Fruit fly (Drosophila melanogaster) whole organism, embryonic: ENCODE data around the gene Bx.

Experiments used
- Aef1 ChIP-seq: fragments of 200-800 bp; sonication (Bioruptor generic); IDR thresholded peaks from 3 replicates; pipeline ENCODE4 v1.3.6; 2022; ENCODE audit warnings: missing biosample characterization, missing genetic modification characterization
- Bgb ChIP-seq: fragments of 200-800 bp; sonication (Bioruptor generic); IDR thresholded peaks from 2 replicates; pipeline ENCODE4 v1.3.6; 2022; ENCODE audit warnings: missing biosample characterization, missing genetic modification characterization; ENCODE audit not compliant: partially characterized antibody
- CG12236 ChIP-seq: fragments of 200-800 bp; sonication (Bioruptor generic); optimal IDR thresholded peaks from 2 replicates; lab custom pipeline; 2016; ENCODE audit warnings: missing biosample characterization, missing genetic modification characterization
- CG12659 ChIP-seq: fragments of 200-800 bp; sonication (Bioruptor generic); optimal IDR thresholded peaks from 3 replicates; lab custom pipeline; 2017; ENCODE audit warnings: mild to moderate bottlenecking, missing biosample characterization, missing genetic modification reagents, missing genetic modification characterization
- CG13894 ChIP-seq: fragments of 200-800 bp; sonication (Bioruptor generic); optimal IDR thresholded peaks from 3 replicates; lab custom pipeline; 2018; ENCODE audit warnings: missing biosample characterization, mild to moderate bottlenecking, missing genetic modification characterization, moderate library complexity
- CG1602 ChIP-seq: fragments of 200-800 bp; sonication (Bioruptor generic); optimal IDR thresholded peaks from 3 replicates; lab custom pipeline; 2016; ENCODE audit warnings: missing biosample characterization, missing genetic modification characterization
- CG17359 ChIP-seq: fragments of 200-800 bp; sonication (Bioruptor generic); optimal IDR thresholded peaks from 3 replicates; lab custom pipeline; 2018; ENCODE audit warnings: missing biosample characterization, mild to moderate bottlenecking, missing genetic modification characterization, moderate library complexity
- CG1832 ChIP-seq: fragments of 200-800 bp; sonication (Bioruptor generic); optimal IDR thresholded peaks from 2 replicates; lab custom pipeline; 2017; ENCODE audit warnings: missing biosample characterization, mild to moderate bottlenecking, missing genetic modification characterization, inconsistent platforms
- CG2712 ChIP-seq: fragments of 200-800 bp; optimal IDR thresholded peaks from 3 replicates; lab custom pipeline; 2019; ENCODE audit warnings: missing biosample characterization, mild to moderate bottlenecking, missing genetic modification characterization, moderate library complexity
- CG30020 ChIP-seq: fragments of 200-800 bp; optimal IDR thresholded peaks from 2 replicates; lab custom pipeline; 2019; ENCODE audit warnings: missing biosample characterization, mild to moderate bottlenecking, missing genetic modification characterization, moderate library complexity
- CG31224 ChIP-seq: fragments of 200-800 bp; sonication (Bioruptor generic); IDR thresholded peaks from 2 replicates; pipeline ENCODE4 v1.3.6; 2022; ENCODE audit warnings: missing biosample characterization, missing genetic modification characterization
- CG31441 ChIP-seq: fragments of 200-800 bp; sonication (Bioruptor generic); IDR thresholded peaks from 2 replicates; pipeline ENCODE4 v1.3.6; 2022; ENCODE audit warnings: missing biosample characterization, missing genetic modification characterization
- CG33213 ChIP-seq: fragments of 200-800 bp; sonication (Bioruptor generic); optimal IDR thresholded peaks from 3 replicates; lab custom pipeline; 2016; ENCODE audit warnings: missing biosample characterization, missing genetic modification characterization
- CG6765 ChIP-seq: fragments of 200-800 bp; sonication (Bioruptor generic); optimal IDR thresholded peaks from 3 replicates; lab custom pipeline; 2017; ENCODE audit warnings: missing biosample characterization, mild to moderate bottlenecking, missing genetic modification characterization
- CG7271 ChIP-seq: fragments of 200-800 bp; sonication (Bioruptor generic); optimal IDR thresholded peaks from 2 replicates; lab custom pipeline; 2018; ENCODE audit warnings: missing biosample characterization, mild to moderate bottlenecking, missing genetic modification characterization, moderate library complexity
- CG7556 ChIP-seq: fragments of 200-800 bp; sonication (Bioruptor generic); optimal IDR thresholded peaks from 2 replicates; lab custom pipeline; 2017; ENCODE audit warnings: missing biosample characterization, mild to moderate bottlenecking, missing genetic modification characterization
- CG7786 ChIP-seq: fragments of 200-800 bp; sonication (Bioruptor generic); optimal IDR thresholded peaks from 2 replicates; lab custom pipeline; 2016; ENCODE audit warnings: missing biosample characterization, missing genetic modification characterization
- CG8478 ChIP-seq: fragments of >200 bp; optimal IDR thresholded peaks from 2 replicates; lab custom pipeline; 2018
- CG8765 ChIP-seq: fragments of 200-800 bp; sonication (Bioruptor generic); IDR thresholded peaks from 2 replicates; pipeline ENCODE4 v1.3.6; 2022; ENCODE audit warnings: missing biosample characterization, missing genetic modification characterization
- CG9797 ChIP-seq: fragments of 200-800 bp; sonication (Bioruptor generic); optimal IDR thresholded peaks from 3 replicates; lab custom pipeline; 2018; ENCODE audit warnings: missing biosample characterization, mild to moderate bottlenecking, missing genetic modification characterization
- CTCF ChIP-seq: fragments of 200-800 bp; sonication (Bioruptor generic); optimal IDR thresholded peaks from 2 replicates; lab custom pipeline; 2017; ENCODE audit warnings: missing biosample characterization, mild to moderate bottlenecking, missing genetic modification characterization, moderate library complexity
- Doc3 ChIP-seq: fragments of 200-800 bp; sonication (Bioruptor generic); IDR thresholded peaks from 3 replicates; pipeline ENCODE4 v1.3.6; 2022; ENCODE audit warnings: missing biosample characterization, missing genetic modification characterization; ENCODE audit not compliant: partially characterized antibody
- Elba2 ChIP-seq: fragments of 200-800 bp; sonication (Bioruptor generic); optimal IDR thresholded peaks from 3 replicates; lab custom pipeline; 2016; ENCODE audit warnings: missing biosample characterization, missing genetic modification characterization
- Fer2 ChIP-seq: fragments of 200-800 bp; sonication (Bioruptor generic); optimal IDR thresholded peaks from 2 replicates; lab custom pipeline; 2018; ENCODE audit warnings: missing biosample characterization, mild to moderate bottlenecking, missing genetic modification characterization, moderate library complexity
- Hr3 ChIP-seq: fragments of 200-800 bp; sonication (Bioruptor generic); optimal IDR thresholded peaks from 3 replicates; lab custom pipeline; 2016; ENCODE audit warnings: missing biosample characterization, missing genetic modification characterization
- MBD-R2 ChIP-seq: fragments of 200-800 bp; sonication (Bioruptor generic); IDR thresholded peaks from 2 replicates; pipeline ENCODE4 v1.3.6; 2022; ENCODE audit warnings: missing biosample characterization, missing genetic modification characterization
- Max ChIP-seq: fragments of 200-800 bp; sonication (Bioruptor generic); optimal IDR thresholded peaks from 2 replicates; lab custom pipeline; 2016; ENCODE audit warnings: missing biosample characterization, mild to moderate bottlenecking, missing genetic modification characterization
- Neu2 ChIP-seq: fragments of 200-800 bp; sonication (Bioruptor generic); optimal IDR thresholded peaks from 3 replicates; lab custom pipeline; 2016; ENCODE audit warnings: missing biosample characterization, missing genetic modification characterization, borderline replicate concordance
- Scr ChIP-seq: fragments of 200-800 bp; sonication (Bioruptor generic); IDR thresholded peaks from 2 replicates; pipeline ENCODE4 v1.3.6; 2022; ENCODE audit warnings: missing biosample characterization, missing genetic modification characterization; ENCODE audit not compliant: partially characterized antibody
- Sin3A ChIP-seq: fragments of >200 bp; optimal IDR thresholded peaks from 2 replicates; lab custom pipeline; 2018
- ab ChIP-seq: fragments of 200-800 bp; sonication (Bioruptor generic); optimal IDR thresholded peaks from 2 replicates; lab custom pipeline; 2016; ENCODE audit warnings: missing biosample characterization, missing genetic modification characterization
- ap ChIP-seq: fragments of 200-800 bp; sonication (Bioruptor generic); IDR thresholded peaks from 2 replicates; pipeline ENCODE4 v1.3.6; 2022; ENCODE audit warnings: missing biosample characterization, missing genetic modification characterization
- ara ChIP-seq: fragments of 200-800 bp; sonication (Bioruptor generic); IDR thresholded peaks from 2 replicates; pipeline ENCODE4 v1.3.6; 2022; ENCODE audit warnings: missing biosample characterization, missing genetic modification characterization
- br ChIP-seq: fragments of >200 bp; optimal IDR thresholded peaks from 2 replicates; lab custom pipeline; 2017
- bsh ChIP-seq, 2 experiments: fragments of 200-800 bp; sonication (Bioruptor generic); optimal IDR thresholded peaks; 2 replicates each; lab custom pipeline; 2017 to 2018; ENCODE audit warnings: mild to moderate bottlenecking in 2 of 2, missing biosample characterization in 2 of 2, missing genetic modification characterization in 2 of 2, moderate library complexity in 1 of 2
- chif ChIP-seq, 2 experiments: fragments of 200-800 bp; sonication (Bioruptor generic); optimal IDR thresholded peaks; 3 replicates each; lab custom pipeline; 2016; ENCODE audit warnings: missing biosample characterization in 2 of 2, missing genetic modification characterization in 2 of 2
- dan ChIP-seq: fragments of 200-800 bp; sonication (Bioruptor generic); IDR thresholded peaks from 2 replicates; pipeline ENCODE4 v1.3.6; 2022; ENCODE audit warnings: missing biosample characterization, missing genetic modification characterization
- danr ChIP-seq: fragments of 200-800 bp; sonication (Bioruptor generic); IDR thresholded peaks from 2 replicates; pipeline ENCODE4 v1.3.6; 2022; ENCODE audit warnings: missing biosample characterization, missing genetic modification characterization
- esg ChIP-seq: fragments of 200-800 bp; sonication (Bioruptor generic); conservative IDR thresholded peaks from 2 replicates; pipeline ENCODE4 v1.3.6; 2022; ENCODE audit warnings: missing biosample characterization, missing genetic modification characterization
- fu2 ChIP-seq: fragments of 200-800 bp; sonication (Bioruptor generic); optimal IDR thresholded peaks from 2 replicates; lab custom pipeline; 2016; ENCODE audit warnings: missing biosample characterization, missing genetic modification characterization
- gcm2 ChIP-seq: fragments of 200-800 bp; sonication (Bioruptor generic); optimal IDR thresholded peaks from 2 replicates; lab custom pipeline; 2016; ENCODE audit warnings: missing biosample characterization, missing genetic modification characterization
- grau ChIP-seq: fragments of 200-800 bp; optimal IDR thresholded peaks from 3 replicates; lab custom pipeline; 2019; ENCODE audit warnings: missing biosample characterization, mild to moderate bottlenecking, missing genetic modification characterization, moderate library complexity
- lilli ChIP-seq: fragments of 200-800 bp; sonication (Bioruptor generic); optimal IDR thresholded peaks from 3 replicates; lab custom pipeline; 2016; ENCODE audit warnings: missing biosample characterization, missing genetic modification characterization
- onecut ChIP-seq: fragments of 200-800 bp; sonication (Bioruptor generic); IDR thresholded peaks from 2 replicates; pipeline ENCODE4 v1.3.6; 2022; ENCODE audit warnings: missing biosample characterization, missing genetic modification characterization
- pfk ChIP-seq: fragments of 200-800 bp; sonication (Bioruptor generic); optimal IDR thresholded peaks from 2 replicates; lab custom pipeline; 2018; ENCODE audit warnings: missing biosample characterization, mild to moderate bottlenecking, missing genetic modification characterization, moderate library complexity
- pum ChIP-seq: fragments of 200-800 bp; sonication (Bioruptor generic); optimal IDR thresholded peaks from 2 replicates; lab custom pipeline; 2016; ENCODE audit warnings: missing biosample characterization, missing genetic modification characterization
- sisA ChIP-seq: fragments of 200-800 bp; sonication (Bioruptor generic); IDR thresholded peaks from 2 replicates; pipeline ENCODE4 v1.3.6; 2022; ENCODE audit warnings: missing biosample characterization, missing genetic modification characterization
- sqz ChIP-seq: fragments of 200-800 bp; sonication (Bioruptor generic); optimal IDR thresholded peaks from 3 replicates; lab custom pipeline; 2018; ENCODE audit warnings: missing biosample characterization, mild to moderate bottlenecking, missing genetic modification characterization
- tio ChIP-seq: fragments of 200-800 bp; sonication (Bioruptor generic); optimal IDR thresholded peaks from 2 replicates; lab custom pipeline; 2017; ENCODE audit warnings: missing biosample characterization, missing genetic modification characterization, inconsistent platforms
- tup ChIP-seq: fragments of 200-800 bp; sonication (Bioruptor generic); optimal IDR thresholded peaks from 2 replicates; lab custom pipeline; 2016; ENCODE audit warnings: missing biosample characterization, mild to moderate bottlenecking, missing genetic modification characterization, moderate library complexity
- unc-4 ChIP-seq: fragments of 200-800 bp; sonication (Bioruptor generic); IDR thresholded peaks from 2 replicates; pipeline ENCODE4 v1.3.6; 2022; ENCODE audit warnings: missing biosample characterization, missing genetic modification characterization; ENCODE audit not compliant: partially characterized antibody
- zen ChIP-seq: fragments of 200-800 bp; sonication (Bioruptor generic); optimal IDR thresholded peaks from 3 replicates; lab custom pipeline; 2018; ENCODE audit warnings: missing biosample characterization, mild to moderate bottlenecking, missing genetic modification characterization, moderate library complexity
- zfh2 ChIP-seq: fragments of 200-800 bp; sonication (Bioruptor generic); optimal IDR thresholded peaks from 2 replicates; lab custom pipeline; 2016; ENCODE audit warnings: missing biosample characterization, missing genetic modification characterization

The Bx gene

DNA sequence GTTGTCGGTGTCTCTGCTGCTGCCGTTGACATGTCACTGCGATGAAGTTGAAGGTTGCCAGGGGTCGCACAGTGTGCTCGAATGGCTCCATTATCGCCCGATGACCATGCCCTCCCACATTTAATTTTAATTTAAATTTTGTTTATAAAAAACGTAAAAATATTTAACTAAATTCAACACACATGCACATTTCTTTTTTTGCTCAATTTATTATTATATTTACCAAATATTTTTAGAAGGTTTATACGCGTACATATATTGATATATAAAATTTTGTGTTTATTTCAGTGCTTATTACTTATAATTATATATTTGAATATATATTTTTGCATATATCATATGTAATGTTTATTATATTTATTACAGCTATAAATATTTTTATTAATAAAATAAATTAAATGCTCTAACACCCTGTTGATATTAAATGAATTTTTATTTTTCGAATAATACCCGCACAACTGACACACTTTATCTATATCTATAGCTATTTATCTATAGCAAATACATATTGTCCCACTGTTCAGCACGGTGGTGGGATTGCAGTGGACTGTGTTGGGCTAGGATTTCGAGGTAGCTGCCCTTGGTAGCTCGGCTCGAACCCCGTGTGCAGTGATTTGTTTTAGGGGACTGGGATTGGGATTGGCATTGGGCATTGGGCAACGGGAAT lies 8.1 kb downstream of the Bx start (continued):
- TF ChIP-seq sqz (GFP tag; lab: Kevin White, UChicago), result no peak
- TF ChIP-seq danr (GFP tag; lab: Robert Waterston, UW), result no peak
- TF ChIP-seq MBD-R2 (GFP tag; lab: Robert Waterston, UW), result no peak
- peak; percentile 32; the same call in 1 of the 2 replicates for TF ChIP-seq CG31441 (GFP tag; lab: Robert Waterston, UW)
- TF ChIP-seq Sin3A (lab: Kevin White, UChicago), result no peak
- TF ChIP-seq CG7271 (tag; lab: Kevin White, UChicago), result no peak
- no peak for TF ChIP-seq CG30020 (tag; lab: Kevin White, UChicago)
- no peak for TF ChIP-seq chif (GFP tag; optimal IDR thresholded peaks at IDR 0.05; lab: Kevin White, UChicago)
- no peak for TF ChIP-seq onecut (GFP tag; lab: Robert Waterston, UW)
- TF ChIP-seq Neu2 (GFP tag; lab: Kevin White, UChicago), result no peak
- TF ChIP-seq gcm2 (GFP tag; lab: Kevin White, UChicago), result no peak
- no peak for TF ChIP-seq CG8478 (lab: Kevin White, UChicago)
- no peak for TF ChIP-seq CG33213 (GFP tag; lab: Kevin White, UChicago)
- TF ChIP-seq CG6765 (GFP tag; lab: Kevin White, UChicago), result no peak
- no peak for TF ChIP-seq Max
- TF ChIP-seq zfh2 (GFP tag; lab: Kevin White, UChicago), result no peak
- no peak for TF ChIP-seq CG1832 (GFP tag; lab: Kevin White, UChicago)
- TF ChIP-seq unc-4 (GFP tag; lab: Robert Waterston, UW), result no peak
- TF ChIP-seq CG8765 (GFP tag; lab: Robert Waterston, UW), result no peak
- no peak for TF ChIP-seq CG1602 (GFP tag; lab: Kevin White, UChicago)
- peak in 1 of 2 experiments; percentile 19 for TF ChIP-seq bsh (GFP tag; optimal IDR thresholded peaks at IDR 0.05; lab: Kevin White, UChicago)
- no peak for TF ChIP-seq pum (GFP tag; lab: Kevin White, UChicago)
- no peak for TF ChIP-seq pfk (GFP tag; lab: Kevin White, UChicago)
- TF ChIP-seq ap (GFP tag; lab: Robert Waterston, UW), result no peak
- TF ChIP-seq Doc3 (GFP tag; lab: Robert Waterston, UW), result no peak
- TF ChIP-seq grau, result peak; percentile 10
- no peak for TF ChIP-seq CTCF (GFP tag; lab: Kevin White, UChicago)
- no peak for TF ChIP-seq Scr (GFP tag; lab: Robert Waterston, UW)
- TF ChIP-seq CG17359 (tag; lab: Kevin White, UChicago), result no peak
- TF ChIP-seq lilli (GFP tag; lab: Kevin White, UChicago), result no peak
- TF ChIP-seq Hr3 (GFP tag; lab: Kevin White, UChicago), result peak; percentile 2
- no peak for TF ChIP-seq Bgb (GFP tag; lab: Robert Waterston, UW)
- TF ChIP-seq br, result no peak
- TF ChIP-seq ab, result no peak
- no peak for TF ChIP-seq ara (GFP tag; lab: Robert Waterston, UW)
- TF ChIP-seq esg (GFP tag; lab: Robert Waterston, UW), result no peak
- no peak for TF ChIP-seq Elba2 (GFP tag; lab: Kevin White, UChicago)
- peak; percentile 36 for TF ChIP-seq CG7556 (GFP tag; lab: Kevin White, UChicago)
- TF ChIP-seq CG13894, result no peak
- TF ChIP-seq Fer2 (tag; lab: Kevin White, UChicago), result no peak
- no peak for TF ChIP-seq CG12659
- no peak for TF ChIP-seq CG7786
- TF ChIP-seq dan (GFP tag; lab: Robert Waterston, UW), result no peak
- no peak for TF ChIP-seq sisA (GFP tag; lab: Robert Waterston, UW)
- TF ChIP-seq tup (GFP tag; lab: Kevin White, UChicago), result no peak
- no peak for TF ChIP-seq zen
- TF ChIP-seq CG9797 (GFP tag; lab: Kevin White, UChicago), result no peak
- TF ChIP-seq tio (GFP tag; lab: Kevin White, UChicago), result no peak
- TF ChIP-seq CG2712 (tag; lab: Kevin White, UChicago), result peak; percentile 42
- TF ChIP-seq fu2 (GFP tag; lab: Kevin White, UChicago), result no peak
- TF ChIP-seq CG12236 (GFP tag; lab: Kevin White, UChicago), result no peak
- TF ChIP-seq CG31224 (GFP tag; lab: Robert Waterston, UW), result no peak
- no peak for TF ChIP-seq Aef1 (GFP tag; lab: Robert Waterston, UW)
